Worm (Caenorhabditis elegans) whole organism, late embryonic: ENCODE measurements around the gene aat-2.

Experiments used
- K02D7.2 ChIP-seq: sonication (generic microtip); optimal IDR thresholded peaks from 2 replicates; lab custom pipeline; 2017; ENCODE audit warnings: mild to moderate bottlenecking, missing genetic modification characterization, missing compliant biosample characterization
- ceh-9 ChIP-seq: sonication (generic microtip); optimal IDR thresholded peaks from 2 replicates; lab custom pipeline; 2016; ENCODE audit warnings: mild to moderate bottlenecking, missing genetic modification characterization, inconsistent platforms, missing compliant biosample characterization
- dve-1 ChIP-seq: sonication (generic microtip); optimal IDR thresholded peaks from 2 replicates; lab custom pipeline; 2017; ENCODE audit warnings: antibody characterized with exemption, mild to moderate bottlenecking, missing genetic modification characterization, missing compliant biosample characterization
- fkh-10 ChIP-seq: fragments of 150-350 bp; optimal IDR thresholded peaks from 2 replicates; lab custom pipeline; 2014; ENCODE audit warnings: missing biosample characterization, missing genetic modification reagents, missing genetic modification characterization
- hlh-8 ChIP-seq: sonication (generic microtip); optimal IDR thresholded peaks from 2 replicates; lab custom pipeline; 2016; ENCODE audit warnings: missing genotype, missing genetic modification characterization, missing compliant biosample characterization
- nhr-11 ChIP-seq: fragments of 150-350 bp; optimal IDR thresholded peaks from 2 replicates; lab custom pipeline; 2014; ENCODE audit warnings: missing biosample characterization, missing genetic modification characterization
- pha-2 ChIP-seq: sonication (generic microtip); optimal IDR thresholded peaks from 2 replicates; lab custom pipeline; 2017; ENCODE audit warnings: mild to moderate bottlenecking, missing genetic modification characterization, missing compliant biosample characterization
- pqm-1 ChIP-seq: sonication (generic microtip); optimal IDR thresholded peaks from 2 replicates; lab custom pipeline; 2016; ENCODE audit warnings: missing genetic modification characterization, missing compliant biosample characterization
- unc-86 ChIP-seq: sonication (generic microtip); optimal IDR thresholded peaks from 2 replicates; lab custom pipeline; 2016; ENCODE audit warnings: missing genetic modification characterization, missing compliant biosample characterization

ce11 chrV:9271835-9272234 is 25.7 kb upstream of the aat-2 start:
- TF ChIP-seq nhr-11 (tag; lab: Kevin White, UChicago) (no peak), K02D7.2 (tag; lab: Kevin White, UChicago) (no peak), hlh-8 (tag; lab: Kevin White, UChicago) (no peak), unc-86 (no peak), pqm-1 (no peak), dve-1 (no peak), pha-2 (no peak), fkh-10 (no peak), ceh-9 (tag; lab: Kevin White, UChicago) (no peak)
